Worm (Caenorhabditis elegans): ENCODE measurements around the gene aff-1.

Gene aff-1

DNA sequence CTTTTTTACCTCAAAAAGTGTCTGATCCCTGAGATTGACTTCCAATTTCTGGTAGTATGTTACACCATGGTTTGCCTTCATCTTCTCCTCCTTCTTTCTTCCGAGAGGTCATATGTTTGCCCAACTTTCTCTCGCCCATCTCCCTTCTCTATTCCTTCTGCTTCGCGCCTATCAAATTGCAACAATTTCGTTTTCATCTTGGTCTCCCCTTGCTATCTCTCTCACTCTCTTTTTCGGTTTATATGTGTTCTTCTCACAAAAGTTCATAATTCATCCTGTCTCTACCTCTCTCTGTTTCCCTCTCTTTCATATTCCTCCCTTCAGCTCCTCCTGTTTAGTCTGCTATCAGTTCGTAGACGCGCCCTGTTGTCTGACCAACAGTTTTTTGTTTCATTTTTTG, 36.8 kb downstream of the aff-1 start:
- TF ChIP-seq Y53F4B.3 (GFP tag; IDR thresholded peaks at IDR 0.05): no peak
- no peak for TF ChIP-seq attf-3 (GFP tag; conservative IDR thresholded peaks at IDR 0.05)
- TF ChIP-seq zfh-2 (GFP tag; conservative IDR thresholded peaks at IDR 0.05): peak; percentile 31; the same call in 1 of the 2 replicates
- TF ChIP-seq egl-44 (GFP tag; IDR thresholded peaks at IDR 0.05): no peak
- no peak for TF ChIP-seq zim-3 (tag; optimal IDR thresholded peaks at IDR 0.05)
- no peak for TF ChIP-seq lir-1 (GFP tag; conservative IDR thresholded peaks at IDR 0.05)
- TF ChIP-seq cebp-1 (GFP tag; IDR thresholded peaks at IDR 0.05): no peak
- peak; percentile 46 for TF ChIP-seq cebp-1 (tag; optimal IDR thresholded peaks at IDR 0.05)
- TF ChIP-seq aptf-2 (GFP tag; conservative IDR thresholded peaks at IDR 0.05): no peak
- peak; percentile 76 for TF ChIP-seq nhr-80 (tag; optimal IDR thresholded peaks at IDR 0.05)
- 0 out of 2 replicates have a peak, but pooled peaks have one; percentile 48 for TF ChIP-seq nfyb-1 (GFP tag; IDR thresholded peaks at IDR 0.05)
- no peak for TF ChIP-seq lsy-27 (tag; optimal IDR thresholded peaks at IDR 0.05; ENCODE audit: borderline replicate concordance, insufficient read depth)
- no peak for TF ChIP-seq pha-4 (tag; optimal IDR thresholded peaks at IDR 0.05)
- TF ChIP-seq sdz-38 (tag; optimal IDR thresholded peaks at IDR 0.05): no peak
- no peak for TF ChIP-seq B0261.1 (tag; optimal IDR thresholded peaks at IDR 0.05)
- no peak for TF ChIP-seq F10E7.11 (tag; optimal IDR thresholded peaks at IDR 0.05)
- peak; percentile 59 for TF ChIP-seq dox-1 (GFP tag; IDR thresholded peaks at IDR 0.05)
- no peak for TF ChIP-seq ceh-40 (GFP tag; IDR thresholded peaks at IDR 0.05)

ce11 chrII:6825732-6826131, 37.8 kb downstream of the aff-1 start:
- TF ChIP-seq K11D2.4 (GFP tag; IDR thresholded peaks at IDR 0.05) (no peak), nhr-80 (tag; optimal IDR thresholded peaks at IDR 0.05) (peak; percentile 52), die-1 (tag; optimal IDR thresholded peaks at IDR 0.05) (peak; percentile 9)

ce11 chrII:6824524-6824923, 39.0 kb downstream of the aff-1 start:
- TF ChIP-seq fkh-3 (tag; optimal IDR thresholded peaks at IDR 0.05) (no peak), nhr-80 (tag; optimal IDR thresholded peaks at IDR 0.05) (peak; percentile 74)

- TF ChIP-seq dpl-1 (GFP tag; optimal IDR thresholded peaks at IDR 0.05) (no peak), madf-10 (tag; optimal IDR thresholded peaks at IDR 0.05) (no peak), lin-40 (tag; optimal IDR thresholded peaks at IDR 0.05) (peak; percentile 9), somi-1 (GFP tag; optimal IDR thresholded peaks at IDR 0.05) (peak; percentile 35), ets-4 (GFP tag; optimal IDR thresholded peaks at IDR 0.05) (no peak)
These were observed 39.6 kb downstream of the aff-1 start for ce11 chrII:6823912-6824311.

ce11 chrII:6823233-6823632, 40.3 kb downstream of the aff-1 start:
- TF ChIP-seq madf-3 (GFP tag; IDR thresholded peaks at IDR 0.05) (no peak), ztf-22 (GFP tag; optimal IDR thresholded peaks at IDR 0.05) (no peak), nhr-80 (tag; optimal IDR thresholded peaks at IDR 0.05) (peak; percentile 3), mel-28 (tag; optimal IDR thresholded peaks at IDR 0.05; ENCODE audit: borderline replicate concordance) (no peak), K12H6.12 (tag; optimal IDR thresholded peaks at IDR 0.05) (peak; percentile 3), tbx-9 (tag; optimal IDR thresholded peaks at IDR 0.05; ENCODE audit: borderline replicate concordance) (no peak), lin-54 (GFP tag; optimal IDR thresholded peaks at IDR 0.05) (no peak), cebp-1 (GFP tag; IDR thresholded peaks at IDR 0.05) (no peak), cebp-1 (tag; optimal IDR thresholded peaks at IDR 0.05) (no peak), let-607 (tag; optimal IDR thresholded peaks at IDR 0.05) (no peak)
